Worm (Caenorhabditis elegans): ENCODE measurements around the gene igcm-2.

Gene igcm-2

DNA sequence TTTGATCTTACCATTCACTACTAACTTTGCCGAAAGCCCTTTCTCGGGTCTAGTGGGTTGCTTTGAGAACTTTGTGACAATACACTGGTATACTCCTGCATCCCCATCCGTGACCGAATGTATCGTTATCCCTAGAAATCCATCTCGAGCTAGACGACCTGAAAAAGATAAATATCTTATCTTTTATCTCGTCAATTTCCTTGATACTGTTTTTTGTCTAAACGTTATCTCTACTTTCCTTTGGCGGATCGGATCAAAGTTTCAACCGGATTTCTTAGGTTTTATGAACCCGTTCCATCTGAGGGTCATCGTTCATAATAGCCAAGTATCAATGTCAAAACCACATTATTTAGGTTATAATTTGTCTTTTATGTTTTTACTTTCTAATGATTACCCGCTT, 6.9 kb downstream of the igcm-2 start:
- TF ChIP-seq elt-1 (tag; optimal IDR thresholded peaks at IDR 0.05) (peak; percentile 55), egl-5 (tag; optimal IDR thresholded peaks at IDR 0.05) (no peak)

- peak; percentile 85 for TF ChIP-seq elt-1 (tag; optimal IDR thresholded peaks at IDR 0.05)
- TF ChIP-seq nhr-23 (tag; optimal IDR thresholded peaks at IDR 0.05), result peak; percentile 4
- TF ChIP-seq ceh-28 (tag; optimal IDR thresholded peaks at IDR 0.05), result no peak
- TF ChIP-seq nhr-25 (tag; optimal IDR thresholded peaks at IDR 0.05), result peak; percentile 86
- no peak for TF ChIP-seq nhr-76 (tag; optimal IDR thresholded peaks at IDR 0.05)
These were observed 8.5 kb downstream of the igcm-2 start for ce11 chrX:6382930-6383329.

ce11 chrX:6378363-6378762, 13.0 kb downstream of the igcm-2 start:
- peak; percentile 46 for TF ChIP-seq lin-15B (tag; optimal IDR thresholded peaks at IDR 0.05)
- no peak for TF ChIP-seq skn-1 (tag; optimal IDR thresholded peaks at IDR 0.05)
- TF ChIP-seq fos-1 (tag; optimal IDR thresholded peaks at IDR 0.05), result no peak
- TF ChIP-seq hmg-11 (tag; optimal IDR thresholded peaks at IDR 0.05), result peak; percentile 76
- TF ChIP-seq snpc-4 (tag; optimal IDR thresholded peaks at IDR 0.05), result peak; percentile 34
- peak; percentile 19 for TF ChIP-seq mdl-1 (tag; optimal IDR thresholded peaks at IDR 0.05)
- TF ChIP-seq sea-2 (GFP tag; optimal IDR thresholded peaks at IDR 0.05), result peak; percentile 51
- no peak for TF ChIP-seq mml-1 (tag; optimal IDR thresholded peaks at IDR 0.05)
- peak; percentile 2 for TF ChIP-seq nhr-43 (tag; optimal IDR thresholded peaks at IDR 0.05; ENCODE audit: poor library complexity, severe bottlenecking)
- TF ChIP-seq R02D3.7 (tag; optimal IDR thresholded peaks at IDR 0.05), result no peak
- peak; percentile 22 for TF ChIP-seq tbx-2 (tag; optimal IDR thresholded peaks at IDR 0.05)
- TF ChIP-seq lsy-12 (tag; optimal IDR thresholded peaks at IDR 0.05), result peak; percentile 24
- TF ChIP-seq jun-1 (tag; optimal IDR thresholded peaks at IDR 0.05), result peak; percentile 28
- no peak for TF ChIP-seq elt-3 (tag; optimal IDR thresholded peaks at IDR 0.05)
- TF ChIP-seq lin-39 (tag; optimal IDR thresholded peaks at IDR 0.05), result peak; percentile 86
- TF ChIP-seq nfya-1 (tag; optimal IDR thresholded peaks at IDR 0.05; ENCODE audit: insufficient read depth), result peak; percentile 70
- peak; percentile 1 for TF ChIP-seq nhr-25 (tag; optimal IDR thresholded peaks at IDR 0.05)
- no peak for TF ChIP-seq ztf-11 (tag; optimal IDR thresholded peaks at IDR 0.05)
- TF ChIP-seq daf-12 (tag; optimal IDR thresholded peaks at IDR 0.05), result no peak
- peak; percentile 80 for TF ChIP-seq pha-4 (tag; optimal IDR thresholded peaks at IDR 0.05)

- no peak for TF ChIP-seq ztf-11 (tag; optimal IDR thresholded peaks at IDR 0.05)
- peak; percentile 76 for TF ChIP-seq elt-2 (tag; optimal IDR thresholded peaks at IDR 0.05)
- TF ChIP-seq pqm-1 (tag; optimal IDR thresholded peaks at IDR 0.05), result peak; percentile 66
These were observed 13.6 kb downstream of the igcm-2 start, which contains the start of gene lmp-1 for ce11 chrX:6377634-6378288. lmp-1 (minus strand) TSS chrX:6377684.

ce11 chrX:6374451-6374850, 16.9 kb downstream of the igcm-2 start, which contains the start of gene C03B1.1:
C03B1.1 (plus strand) TSS chrX:6374751.
- TF ChIP-seq nhr-67 (tag; optimal IDR thresholded peaks at IDR 0.05), result no peak
- TF ChIP-seq daf-12 (tag; optimal IDR thresholded peaks at IDR 0.05), result no peak
- TF ChIP-seq elt-3 (tag; optimal IDR thresholded peaks at IDR 0.05), result no peak
- TF ChIP-seq ceh-16 (tag; optimal IDR thresholded peaks at IDR 0.05), result no peak
- TF ChIP-seq unc-39 (tag; optimal IDR thresholded peaks at IDR 0.05), result no peak
- no peak for TF ChIP-seq skn-1 (tag; optimal IDR thresholded peaks at IDR 0.05)
- TF ChIP-seq nhr-25 (tag; optimal IDR thresholded peaks at IDR 0.05), result no peak
- no peak for TF ChIP-seq ceh-82 (tag; optimal IDR thresholded peaks at IDR 0.05)

ce11 chrX:6373348-6373747, 18.0 kb downstream of the igcm-2 start, which contains the start of gene C03B1.17:
C03B1.17 (plus strand) TSS chrX:6373648.
- TF ChIP-seq nhr-25 (tag; optimal IDR thresholded peaks at IDR 0.05), result no peak
- no peak for TF ChIP-seq skn-1 (tag; optimal IDR thresholded peaks at IDR 0.05)
- no peak for TF ChIP-seq egl-5 (tag; optimal IDR thresholded peaks at IDR 0.05)
- TF ChIP-seq nhr-76 (tag; optimal IDR thresholded peaks at IDR 0.05), result no peak
- no peak for TF ChIP-seq lin-39 (tag; optimal IDR thresholded peaks at IDR 0.05)
- TF ChIP-seq nhr-12 (tag; optimal IDR thresholded peaks at IDR 0.05), result no peak
- TF ChIP-seq lsy-12 (tag; optimal IDR thresholded peaks at IDR 0.05), result no peak
- no peak for TF ChIP-seq fkh-2 (tag; optimal IDR thresholded peaks at IDR 0.05)
- TF ChIP-seq nhr-28 (tag; optimal IDR thresholded peaks at IDR 0.05), result no peak
- no peak for TF ChIP-seq nfya-1 (tag; optimal IDR thresholded peaks at IDR 0.05; ENCODE audit: insufficient read depth)
- TF ChIP-seq snpc-4 (tag; optimal IDR thresholded peaks at IDR 0.05), result no peak
- TF ChIP-seq ama-1 (optimal IDR thresholded peaks at IDR 0.05), result no peak
- no peak for TF ChIP-seq lin-15B (tag; optimal IDR thresholded peaks at IDR 0.05)

Measured in whole organism, L3 larva.